Fruit fly (Drosophila melanogaster): Measurements from ENCODE around the gene CG15728.

dm6 chrX:12621640-12622039 lies 2.5 kb upstream of the CG15728 start:
- TF ChIP-seq EcR (GFP tag; optimal IDR thresholded peaks at IDR 0.05) (no peak), CG17806 (tag; optimal IDR thresholded peaks at IDR 0.05) (no peak), Pif1B (GFP tag; optimal IDR thresholded peaks at IDR 0.05) (no peak), gl (tag; optimal IDR thresholded peaks at IDR 0.05) (no peak), CG8301 (tag; optimal IDR thresholded peaks at IDR 0.05) (no peak), Snoo (tag; optimal IDR thresholded peaks at IDR 0.05) (no peak), CG8159 (tag; optimal IDR thresholded peaks at IDR 0.05) (no peak)

Measured in whole organism, pupa.